Fruit fly (Drosophila melanogaster): ENCODE measurements around the gene SF2.

The SF2 gene

dm6 chr3R:16334797-16335196, 7.0 kb downstream of the SF2 start:
- TF ChIP-seq rn (GFP tag; IDR thresholded peaks at IDR 0.05): no peak
- TF ChIP-seq CG12605 (GFP tag; IDR thresholded peaks at IDR 0.05): no peak
- TF ChIP-seq CG10348 (GFP tag; IDR thresholded peaks at IDR 0.05): no peak
- no peak for TF ChIP-seq gl (tag; optimal IDR thresholded peaks at IDR 0.05)
- TF ChIP-seq CG14655 (GFP tag; optimal IDR thresholded peaks at IDR 0.05): no peak
- TF ChIP-seq CG4496 (GFP tag; IDR thresholded peaks at IDR 0.05): no peak
- TF ChIP-seq CG8301 (tag; optimal IDR thresholded peaks at IDR 0.05): no peak
- TF ChIP-seq CG15710 (tag; optimal IDR thresholded peaks at IDR 0.05): no peak
- TF ChIP-seq CG9948 (tag; optimal IDR thresholded peaks at IDR 0.05): no peak
- TF ChIP-seq CG32121 (GFP tag; IDR thresholded peaks at IDR 0.05): no peak
- no peak for TF ChIP-seq fd96Ca (GFP tag; IDR thresholded peaks at IDR 0.05)
- TF ChIP-seq Ets98B (GFP tag; IDR thresholded peaks at IDR 0.05): no peak
- TF ChIP-seq D1 (tag; optimal IDR thresholded peaks at IDR 0.05): no peak
- TF ChIP-seq Pif1A (GFP tag; optimal IDR thresholded peaks at IDR 0.05): no peak
- TF ChIP-seq CG34367 (tag; optimal IDR thresholded peaks at IDR 0.05): no peak

dm6 chr3R:16334329-16334728, 7.5 kb downstream of the SF2 start:
- TF ChIP-seq rn (GFP tag; IDR thresholded peaks at IDR 0.05): no peak
- TF ChIP-seq CG8159 (tag; optimal IDR thresholded peaks at IDR 0.05): peak; percentile 24
- TF ChIP-seq CG17806 (tag; optimal IDR thresholded peaks at IDR 0.05): peak; percentile 21
- peak; percentile 63 for TF ChIP-seq EcR (GFP tag; optimal IDR thresholded peaks at IDR 0.05)
- TF ChIP-seq Snoo (tag; optimal IDR thresholded peaks at IDR 0.05): no peak
- TF ChIP-seq CG10348 (GFP tag; IDR thresholded peaks at IDR 0.05): no peak
- TF ChIP-seq CG14655 (GFP tag; optimal IDR thresholded peaks at IDR 0.05): no peak
- TF ChIP-seq Pif1A (GFP tag; optimal IDR thresholded peaks at IDR 0.05): no peak
- TF ChIP-seq CG13204 (GFP tag; optimal IDR thresholded peaks at IDR 0.05): peak; percentile 57
- no peak for TF ChIP-seq CG8301 (tag; optimal IDR thresholded peaks at IDR 0.05)
- peak; percentile 75 for TF ChIP-seq gl (tag; optimal IDR thresholded peaks at IDR 0.05)
- peak; percentile 36 for TF ChIP-seq CG15710 (tag; optimal IDR thresholded peaks at IDR 0.05)
- TF ChIP-seq Pif1B (GFP tag; optimal IDR thresholded peaks at IDR 0.05): no peak
- TF ChIP-seq CG34367 (tag; optimal IDR thresholded peaks at IDR 0.05): peak; percentile 15
- TF ChIP-seq CG9948 (tag; optimal IDR thresholded peaks at IDR 0.05): peak; percentile 12

- TF ChIP-seq Pif1A (GFP tag; optimal IDR thresholded peaks at IDR 0.05) (peak; percentile 38), CG12605 (GFP tag; IDR thresholded peaks at IDR 0.05) (no peak), gl (tag; optimal IDR thresholded peaks at IDR 0.05) (peak; percentile 63), CG13204 (GFP tag; optimal IDR thresholded peaks at IDR 0.05) (peak; percentile 48), CG4496 (GFP tag; IDR thresholded peaks at IDR 0.05) (peak; percentile 23; the same call in 1 of the 3 replicates), D1 (tag; optimal IDR thresholded peaks at IDR 0.05) (no peak), Ets98B (GFP tag; IDR thresholded peaks at IDR 0.05) (peak; percentile 47), CG14655 (GFP tag; optimal IDR thresholded peaks at IDR 0.05) (peak; percentile 26), EcR (GFP tag; optimal IDR thresholded peaks at IDR 0.05) (peak; percentile 76), CG15710 (tag; optimal IDR thresholded peaks at IDR 0.05) (peak; percentile 9), fd96Ca (GFP tag; IDR thresholded peaks at IDR 0.05) (no peak), CG32121 (GFP tag; IDR thresholded peaks at IDR 0.05) (no peak; the same call in 1 of the 2 replicates), CG34367 (tag; optimal IDR thresholded peaks at IDR 0.05) (peak; percentile 43), CG9948 (tag; optimal IDR thresholded peaks at IDR 0.05) (no peak), CG10348 (GFP tag; IDR thresholded peaks at IDR 0.05) (no peak), CG8159 (tag; optimal IDR thresholded peaks at IDR 0.05) (no peak)
These were observed 9.9 kb downstream of the SF2 start for dm6 chr3R:16331809-16332343.

- no peak for TF ChIP-seq CG10348 (GFP tag; IDR thresholded peaks at IDR 0.05)
- TF ChIP-seq Pif1A (GFP tag; optimal IDR thresholded peaks at IDR 0.05): no peak
- TF ChIP-seq CG17806 (tag; optimal IDR thresholded peaks at IDR 0.05): no peak
- TF ChIP-seq CG8301 (tag; optimal IDR thresholded peaks at IDR 0.05): no peak
- TF ChIP-seq CG34367 (tag; optimal IDR thresholded peaks at IDR 0.05): no peak
- TF ChIP-seq CG9948 (tag; optimal IDR thresholded peaks at IDR 0.05): no peak
- no peak for TF ChIP-seq Ets98B (GFP tag; IDR thresholded peaks at IDR 0.05)
- no peak for TF ChIP-seq fd96Ca (GFP tag; IDR thresholded peaks at IDR 0.05)
- TF ChIP-seq CG4496 (GFP tag; IDR thresholded peaks at IDR 0.05): no peak
- TF ChIP-seq D1 (tag; optimal IDR thresholded peaks at IDR 0.05): no peak
- no peak for TF ChIP-seq Pif1B (GFP tag; optimal IDR thresholded peaks at IDR 0.05)
- TF ChIP-seq CG8159 (tag; optimal IDR thresholded peaks at IDR 0.05): no peak
- TF ChIP-seq CG32121 (GFP tag; IDR thresholded peaks at IDR 0.05): no peak
- TF ChIP-seq CG15710 (tag; optimal IDR thresholded peaks at IDR 0.05): no peak
These were observed 12.0 kb downstream of the SF2 start for dm6 chr3R:16329797-16330196.

- TF ChIP-seq rn (GFP tag; IDR thresholded peaks at IDR 0.05) (no peak), gl (tag; optimal IDR thresholded peaks at IDR 0.05) (no peak), CG13204 (GFP tag; optimal IDR thresholded peaks at IDR 0.05) (no peak), CG8301 (tag; optimal IDR thresholded peaks at IDR 0.05) (no peak), CG14655 (GFP tag; optimal IDR thresholded peaks at IDR 0.05) (no peak), D1 (tag; optimal IDR thresholded peaks at IDR 0.05) (no peak)
These were observed 14.2 kb downstream of the SF2 start, which contains the start of gene CG17930 for dm6 chr3R:16327549-16327948. CG17930 (plus strand) TSS chr3R:16327849.

dm6 chr3R:16325192-16325591, 16.6 kb downstream of the SF2 start, which contains the start of gene CG17929:
CG17929 (plus strand) TSS chr3R:16325492.
- no peak for TF ChIP-seq CG9948 (tag; optimal IDR thresholded peaks at IDR 0.05)
- no peak for TF ChIP-seq gl (tag; optimal IDR thresholded peaks at IDR 0.05)
- no peak for TF ChIP-seq CG17806 (tag; optimal IDR thresholded peaks at IDR 0.05)
- TF ChIP-seq CG8301 (tag; optimal IDR thresholded peaks at IDR 0.05): no peak
- no peak for TF ChIP-seq CG8159 (tag; optimal IDR thresholded peaks at IDR 0.05)
- TF ChIP-seq CG32121 (GFP tag; IDR thresholded peaks at IDR 0.05): no peak
- no peak for TF ChIP-seq D1 (tag; optimal IDR thresholded peaks at IDR 0.05)
- no peak for TF ChIP-seq Snoo (tag; optimal IDR thresholded peaks at IDR 0.05)
- no peak for TF ChIP-seq CG4496 (GFP tag; IDR thresholded peaks at IDR 0.05)
